Worm (Caenorhabditis elegans) whole organism, L2 larva: ENCODE measurements around the gene T05A7.6.
A peak's percentile ranks its signal among the peaks of the same experiment; 100 is the strongest.
"Not testable (repeated sequence)": the region's sequence is repeated elsewhere in the genome, so short reads cannot be mapped to it uniquely, and the experiment has no call there.

Experiments
- C34F6.9 ChIP-seq: fragments of 150-350 bp; optimal IDR thresholded peaks from 2 replicates; lab custom pipeline; 2014; ENCODE audit warnings: missing biosample characterization, missing genetic modification characterization
- F13H6.1 ChIP-seq: sonication (generic microtip); optimal IDR thresholded peaks from 2 replicates; lab custom pipeline; 2016; ENCODE audit warnings: missing genetic modification characterization, missing compliant biosample characterization
- R02D3.7 ChIP-seq: fragments of 150-350 bp; optimal IDR thresholded peaks from 2 replicates; lab custom pipeline; 2014; ENCODE audit warnings: missing biosample characterization, missing genetic modification characterization
- Y55F3AM.14 ChIP-seq: fragments of 200-800 bp; sonication (Bioruptor generic); optimal IDR thresholded peaks from 2 replicates; lab custom pipeline; 2018; ENCODE audit warnings: mild to moderate bottlenecking, missing genetic modification characterization, missing compliant biosample characterization
- ZK546.5 ChIP-seq: sonication (generic microtip); optimal IDR thresholded peaks from 2 replicates; lab custom pipeline; 2017; ENCODE audit warnings: missing biosample characterization, missing genetic modification characterization
- aly-2 ChIP-seq: fragments of 150-350 bp; optimal IDR thresholded peaks from 2 replicates; lab custom pipeline; 2014; ENCODE audit warnings: missing biosample characterization, missing genetic modification characterization
- ama-1 ChIP-seq: fragments of 150-350 bp; optimal IDR thresholded peaks from 2 replicates; lab custom pipeline; 2018; ENCODE audit warnings: inconsistent platforms
- blmp-1 ChIP-seq: sonication (generic microtip); optimal IDR thresholded peaks from 2 replicates; lab custom pipeline; 2017; ENCODE audit warnings: missing genetic modification characterization, mild to moderate bottlenecking, missing compliant biosample characterization, antibody characterized with exemption, moderate library complexity; ENCODE audit not compliant: insufficient read depth
- ceh-16 ChIP-seq: fragments of 150-350 bp; optimal IDR thresholded peaks from 2 replicates; lab custom pipeline; 2014; ENCODE audit warnings: missing biosample characterization, missing genetic modification characterization
- ceh-82 ChIP-seq: fragments of 150-350 bp; optimal IDR thresholded peaks from 2 replicates; lab custom pipeline; 2014; ENCODE audit warnings: missing biosample characterization, missing genetic modification characterization
- crh-2 ChIP-seq: sonication (generic microtip); optimal IDR thresholded peaks from 2 replicates; lab custom pipeline; 2017; ENCODE audit warnings: missing biosample characterization, missing genetic modification characterization
- dmd-4 ChIP-seq: sonication (generic microtip); optimal IDR thresholded peaks from 2 replicates; lab custom pipeline; 2017; ENCODE audit warnings: missing biosample characterization, missing genetic modification characterization
- egl-27 ChIP-seq: sonication (generic microtip); optimal IDR thresholded peaks from 3 replicates; lab custom pipeline; 2017; ENCODE audit warnings: missing biosample characterization, missing genetic modification reagents, missing genetic modification characterization
- elt-1 ChIP-seq: fragments of 150-350 bp; optimal IDR thresholded peaks from 2 replicates; lab custom pipeline; 2014; ENCODE audit warnings: missing biosample characterization, missing genetic modification characterization
- elt-3 ChIP-seq: sonication (generic microtip); optimal IDR thresholded peaks from 2 replicates; lab custom pipeline; 2017; ENCODE audit warnings: missing biosample characterization, missing genetic modification characterization
- gmeb-1 ChIP-seq: fragments of 150-350 bp; optimal IDR thresholded peaks from 2 replicates; lab custom pipeline; 2014; ENCODE audit warnings: missing biosample characterization, missing genetic modification characterization
- lin-11 ChIP-seq: fragments of 150-350 bp; sonication (generic microtip); optimal IDR thresholded peaks from 2 replicates; lab custom pipeline; 2014; ENCODE audit warnings: missing biosample characterization, missing genetic modification characterization, inconsistent platforms, mixed read lengths
- lin-13 ChIP-seq: fragments of 150-350 bp; optimal IDR thresholded peaks from 2 replicates; lab custom pipeline; 2014; ENCODE audit warnings: missing biosample characterization, missing genetic modification reagents, missing genetic modification characterization
- lin-39 ChIP-seq: fragments of 150-350 bp; optimal IDR thresholded peaks from 2 replicates; lab custom pipeline; 2014; ENCODE audit warnings: missing biosample characterization, missing genetic modification reagents, missing genetic modification characterization
- lsy-2 ChIP-seq, 2 experiments: fragments of 150-350 bp in 1 of 2; sonication (generic microtip) in 1 of 2; optimal IDR thresholded peaks; 2 replicates each; lab custom pipeline; 2014 to 2017; ENCODE audit warnings: missing biosample characterization in 2 of 2, missing genetic modification characterization in 2 of 2
- mab-5 ChIP-seq: fragments of 150-350 bp; optimal IDR thresholded peaks from 2 replicates; lab custom pipeline; 2014; ENCODE audit warnings: missing biosample characterization, missing genetic modification characterization
- mbf-1 ChIP-seq: sonication (generic microtip); optimal IDR thresholded peaks from 2 replicates; lab custom pipeline; 2017; ENCODE audit warnings: missing biosample characterization, missing genetic modification characterization
- mdl-1 ChIP-seq, 2 experiments: fragments of 150-350 bp in 1 of 2; sonication (generic microtip) in 1 of 2; optimal IDR thresholded peaks; 2 replicates each; lab custom pipeline; 2017; ENCODE audit warnings: missing biosample characterization in 2 of 2, missing genetic modification characterization in 2 of 2
- nhr-10 ChIP-seq: sonication (generic microtip); optimal IDR thresholded peaks from 2 replicates; lab custom pipeline; 2017; ENCODE audit warnings: missing biosample characterization, missing genetic modification characterization
- nhr-11 ChIP-seq: fragments of 150-350 bp; optimal IDR thresholded peaks from 2 replicates; lab custom pipeline; 2014; ENCODE audit warnings: missing biosample characterization, missing genetic modification characterization
- nhr-129 ChIP-seq: fragments of 150-350 bp; optimal IDR thresholded peaks from 2 replicates; lab custom pipeline; 2014; ENCODE audit warnings: missing biosample characterization, missing genetic modification characterization
- nhr-21 ChIP-seq: fragments of 150-350 bp; optimal IDR thresholded peaks from 2 replicates; lab custom pipeline; 2014; ENCODE audit warnings: missing biosample characterization, missing genetic modification characterization
- nhr-237 ChIP-seq: fragments of 150-350 bp; optimal IDR thresholded peaks from 2 replicates; lab custom pipeline; 2014; ENCODE audit warnings: missing biosample characterization, missing genetic modification characterization
- nhr-25 ChIP-seq: fragments of 150-350 bp; sonication (generic microtip); optimal IDR thresholded peaks from 3 replicates; lab custom pipeline; 2014; ENCODE audit warnings: missing biosample characterization, missing genetic modification characterization
- nhr-6 ChIP-seq: fragments of 150-350 bp; optimal IDR thresholded peaks from 2 replicates; lab custom pipeline; 2014; ENCODE audit warnings: missing biosample characterization, missing genetic modification characterization
- nhr-77 ChIP-seq: fragments of 150-350 bp; optimal IDR thresholded peaks from 2 replicates; lab custom pipeline; 2014; ENCODE audit warnings: missing biosample characterization, missing genetic modification characterization
- sem-4 ChIP-seq: fragments of 150-350 bp; optimal IDR thresholded peaks from 2 replicates; lab custom pipeline; 2014; ENCODE audit warnings: missing biosample characterization, missing genetic modification reagents, missing genetic modification characterization
- skn-1 ChIP-seq: sonication (generic microtip); optimal IDR thresholded peaks from 2 replicates; lab custom pipeline; 2017; ENCODE audit warnings: missing biosample characterization, missing genetic modification characterization
- sma-3 ChIP-seq: sonication (generic microtip); optimal IDR thresholded peaks from 2 replicates; lab custom pipeline; 2016; ENCODE audit warnings: missing genetic modification reagents, missing genetic modification characterization, missing compliant biosample characterization
- sma-9 ChIP-seq, 2 experiments: fragments of 150-350 bp in 1 of 2; sonication (generic microtip) in 1 of 2; optimal IDR thresholded peaks; 2 replicates each; lab custom pipeline; 2014 to 2016; ENCODE audit warnings: missing genetic modification characterization in 2 of 2, mild to moderate bottlenecking in 1 of 2, missing biosample characterization in 1 of 2, missing compliant biosample characterization in 1 of 2, missing genetic modification reagents in 1 of 2, moderate library complexity in 1 of 2
- snpc-4 ChIP-seq: fragments of 150-350 bp; optimal IDR thresholded peaks from 2 replicates; lab custom pipeline; 2014; ENCODE audit warnings: missing biosample characterization, missing genetic modification characterization
- unc-39 ChIP-seq: fragments of 150-350 bp; optimal IDR thresholded peaks from 2 replicates; lab custom pipeline; 2014; ENCODE audit warnings: missing biosample characterization, missing genetic modification characterization
- unc-55 ChIP-seq: fragments of 150-350 bp; sonication (generic microtip); optimal IDR thresholded peaks from 3 replicates; lab custom pipeline; 2014; ENCODE audit warnings: missing biosample characterization, missing genetic modification reagents, missing genetic modification characterization
- zag-1 ChIP-seq: fragments of 150-350 bp; optimal IDR thresholded peaks from 2 replicates; lab custom pipeline; 2014; ENCODE audit warnings: missing biosample characterization, missing genetic modification characterization
- ztf-1 ChIP-seq: fragments of 200-800 bp; sonication (Bioruptor generic); conservative IDR thresholded peaks from 2 replicates; pipeline ENCODE4 v1.3.6; 2022; ENCODE audit warnings: missing genetic modification characterization, missing compliant biosample characterization
- ztf-11 ChIP-seq: sonication (generic microtip); optimal IDR thresholded peaks from 2 replicates; lab custom pipeline; 2017; ENCODE audit warnings: missing biosample characterization, missing genetic modification characterization
- ztf-4 ChIP-seq: fragments of 150-350 bp; optimal IDR thresholded peaks from 2 replicates; lab custom pipeline; 2014; ENCODE audit warnings: missing biosample characterization, missing genetic modification characterization

T05A7.6 gene

DNA sequence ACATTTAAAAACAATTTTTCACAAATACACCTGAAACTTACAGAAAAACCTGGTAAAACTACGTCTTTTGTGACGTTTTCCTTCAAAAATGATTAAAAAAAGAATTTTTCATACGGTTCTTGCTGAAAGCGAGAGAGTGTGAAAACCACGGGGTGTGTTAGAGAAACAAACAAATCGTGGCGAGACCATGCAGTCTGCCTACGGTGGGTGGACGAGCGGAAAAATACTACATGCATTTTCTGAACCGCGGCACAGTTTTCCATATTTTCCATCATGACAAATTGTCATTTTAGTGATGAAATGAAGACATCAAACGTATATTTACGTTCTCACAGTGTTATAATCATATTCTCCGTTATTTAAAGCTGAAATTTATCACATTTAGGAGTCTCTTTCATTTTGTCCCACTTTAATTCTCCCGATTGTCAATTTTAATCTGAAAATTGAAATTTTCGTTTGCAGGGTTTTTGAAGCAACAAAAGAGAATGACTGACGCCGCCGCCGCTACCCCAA is 34.8 kb upstream of the T05A7.6 start, which contains the start of the genes F10G7.9 and tsn-1 (continued):
- no peak for TF ChIP-seq blmp-1 (tag; lab: Kevin White, UChicago)
- TF ChIP-seq mbf-1, result no peak
- TF ChIP-seq C34F6.9 (tag; lab: Kevin White, UChicago), result peak; percentile 82
- TF ChIP-seq lin-11 (tag; lab: Kevin White, UChicago), result peak; percentile 45
- no peak for TF ChIP-seq nhr-77 (tag; lab: Kevin White, UChicago)
- peak; percentile 25 for TF ChIP-seq ama-1 (lab: Kevin White, UChicago)
- TF ChIP-seq ztf-11, result no peak
- no peak for TF ChIP-seq ceh-82 (tag; lab: Kevin White, UChicago)
- TF ChIP-seq lin-13 (GFP tag; lab: Kevin White, UChicago), result no peak

- TF ChIP-seq mbf-1 (no peak), nhr-129 (tag; lab: Kevin White, UChicago) (no peak), nhr-25 (tag; lab: Kevin White, UChicago) (no peak), ZK546.5 (tag; lab: Kevin White, UChicago) (no peak), sma-3 (GFP tag; lab: Kevin White, UChicago) (no peak), sma-9 (GFP tag; optimal IDR thresholded peaks at IDR 0.05; lab: Kevin White, UChicago) (no peak), sma-9 (tag; optimal IDR thresholded peaks at IDR 0.05; lab: Kevin White, UChicago) (no peak), C34F6.9 (tag; lab: Kevin White, UChicago) (no peak), nhr-10 (no peak), elt-3 (tag; lab: Kevin White, UChicago) (no peak), blmp-1 (tag; lab: Kevin White, UChicago) (no peak)
These were observed 31.4 kb upstream of the T05A7.6 start for ce11 chrII:4703011-4703410.

- TF ChIP-seq lin-13 (GFP tag; lab: Kevin White, UChicago) (peak; percentile 65), sma-9 (GFP tag; optimal IDR thresholded peaks at IDR 0.05; lab: Kevin White, UChicago) (peak; percentile 22), unc-55 (peak; percentile 69), F13H6.1 (peak; percentile 80), nhr-6 (tag; lab: Kevin White, UChicago) (peak; percentile 22), nhr-129 (tag; lab: Kevin White, UChicago) (peak; percentile 71), nhr-21 (tag; lab: Kevin White, UChicago) (peak; percentile 17), lin-11 (tag; lab: Kevin White, UChicago) (peak; percentile 23), lsy-2 (tag; optimal IDR thresholded peaks at IDR 0.05; lab: Kevin White, UChicago) (peak; percentile 66 to 89), gmeb-1 (tag; lab: Kevin White, UChicago) (peak; percentile 58), sma-3 (GFP tag; lab: Kevin White, UChicago) (peak; percentile 78), mdl-1 (tag; optimal IDR thresholded peaks at IDR 0.05; lab: Kevin White, UChicago) (peak in 1 of 2 experiments; percentile 44), crh-2 (tag; lab: Kevin White, UChicago) (peak; percentile 73), C34F6.9 (tag; lab: Kevin White, UChicago) (peak; percentile 62), nhr-25 (tag; lab: Kevin White, UChicago) (peak; percentile 69)
- not testable (repeated sequence) for TF ChIP-seq sma-9 (tag; optimal IDR thresholded peaks at IDR 0.05; lab: Kevin White, UChicago)
These were observed 30.0 kb upstream of the T05A7.6 start, which contains the start of gene unc-85 for ce11 chrII:4701482-4702119. unc-85 (plus strand) TSS chrII:4702069.

- peak; percentile 70 for TF ChIP-seq nhr-21 (tag; lab: Kevin White, UChicago)
- peak; percentile 84 for TF ChIP-seq crh-2 (tag; lab: Kevin White, UChicago)
- no peak for TF ChIP-seq ceh-82 (tag; lab: Kevin White, UChicago)
- TF ChIP-seq ceh-16 (tag; lab: Kevin White, UChicago), result no peak
- TF ChIP-seq unc-55, result peak; percentile 95
- no peak for TF ChIP-seq ztf-4 (tag; lab: Kevin White, UChicago)
- no peak for TF ChIP-seq elt-1 (tag; lab: Kevin White, UChicago)
- peak; percentile 55 for TF ChIP-seq mab-5 (tag; lab: Kevin White, UChicago)
- no peak for TF ChIP-seq nhr-11 (tag; lab: Kevin White, UChicago)
- peak; percentile 20 for TF ChIP-seq R02D3.7 (tag; lab: Kevin White, UChicago)
- TF ChIP-seq unc-39 (tag; lab: Kevin White, UChicago), result no peak
- TF ChIP-seq nhr-10, result no peak
- TF ChIP-seq gmeb-1 (tag; lab: Kevin White, UChicago), result peak; percentile 91
- TF ChIP-seq nhr-77 (tag; lab: Kevin White, UChicago), result no peak
- peak; percentile 98 for TF ChIP-seq skn-1 (tag; lab: Kevin White, UChicago)
- peak; percentile 25 for TF ChIP-seq F13H6.1
- TF ChIP-seq nhr-237, result no peak
- no peak for TF ChIP-seq ztf-1 (GFP tag; lab: Robert Waterston, UW)
- TF ChIP-seq sma-3 (GFP tag; lab: Kevin White, UChicago), result peak; percentile 56
- peak; percentile 4 for TF ChIP-seq sem-4
- TF ChIP-seq ztf-11, result no peak
- no peak for TF ChIP-seq dmd-4
- no peak for TF ChIP-seq zag-1 (tag; lab: Kevin White, UChicago)
- TF ChIP-seq lin-39, result no peak
- peak; percentile 53 for TF ChIP-seq lin-11 (tag; lab: Kevin White, UChicago)
- TF ChIP-seq aly-2, result no peak
- TF ChIP-seq snpc-4 (tag; lab: Kevin White, UChicago), result peak; percentile 47
- peak; percentile 33 for TF ChIP-seq egl-27 (tag; lab: Kevin White, UChicago)
- no peak for TF ChIP-seq ama-1 (lab: Kevin White, UChicago)
- no peak for TF ChIP-seq Y55F3AM.14 (GFP tag; lab: Kevin White, UChicago)
- TF ChIP-seq nhr-6 (tag; lab: Kevin White, UChicago), result no peak
These were observed 26.7 kb upstream of the T05A7.6 start, which contains the start of the genes rpn-5 and scc-1 for ce11 chrII:4698266-4698771. rpn-5 (minus strand) TSS chrII:4698427. scc-1 (plus strand) TSS chrII:4698721.
